Fruit fly (Drosophila melanogaster) whole organism, embryonic: Measurements from ENCODE around the gene CG15529.

ENCODE experiments used
- Aef1 ChIP-seq: fragments of 200-800 bp; sonication (Bioruptor generic); IDR thresholded peaks from 3 replicates; pipeline ENCODE4 v1.3.6; 2022; ENCODE audit warnings: missing biosample characterization, missing genetic modification characterization
- CG11695 ChIP-seq: fragments of 200-800 bp; sonication (Bioruptor generic); IDR thresholded peaks from 3 replicates; pipeline ENCODE4 v1.3.6; 2022; ENCODE audit warnings: missing biosample characterization, missing genetic modification characterization
- CG13424 ChIP-seq: fragments of 200-800 bp; sonication (Bioruptor generic); optimal IDR thresholded peaks from 2 replicates; lab custom pipeline; 2019; ENCODE audit warnings: missing biosample characterization, mild to moderate bottlenecking, missing genetic modification characterization, moderate library complexity
- CG14667 ChIP-seq: fragments of 200-800 bp; sonication (Bioruptor generic); IDR thresholded peaks from 2 replicates; pipeline ENCODE4 v1.3.6; 2022; ENCODE audit warnings: missing biosample characterization, missing genetic modification characterization
- CG15011 ChIP-seq: fragments of 200-800 bp; sonication (Bioruptor generic); optimal IDR thresholded peaks from 3 replicates; lab custom pipeline; 2018; ENCODE audit warnings: missing biosample characterization, mild to moderate bottlenecking, missing genetic modification characterization
- CG15073 ChIP-seq: fragments of 200-800 bp; sonication (Bioruptor generic); optimal IDR thresholded peaks from 2 replicates; lab custom pipeline; 2016; ENCODE audit warnings: missing biosample characterization, missing genetic modification characterization
- CG1603 ChIP-seq: fragments of 200-800 bp; sonication (Bioruptor generic); optimal IDR thresholded peaks from 2 replicates; lab custom pipeline; 2019; ENCODE audit warnings: missing biosample characterization, mild to moderate bottlenecking, missing genetic modification characterization, moderate library complexity
- CG17361 ChIP-seq: fragments of 200-800 bp; sonication (Bioruptor generic); IDR thresholded peaks from 3 replicates; pipeline ENCODE4 v1.3.6; 2022; ENCODE audit warnings: missing biosample characterization, missing genetic modification characterization
- CG1832 ChIP-seq: fragments of 200-800 bp; sonication (Bioruptor generic); optimal IDR thresholded peaks from 2 replicates; lab custom pipeline; 2017; ENCODE audit warnings: missing biosample characterization, mild to moderate bottlenecking, missing genetic modification characterization, inconsistent platforms
- CG2199 ChIP-seq: fragments of 200-800 bp; sonication (Bioruptor generic); IDR thresholded peaks from 3 replicates; pipeline ENCODE4 v1.3.6; 2022; ENCODE audit warnings: missing biosample characterization, missing genetic modification characterization
- CG30431 ChIP-seq: fragments of 200-800 bp; sonication (Bioruptor generic); optimal IDR thresholded peaks from 2 replicates; lab custom pipeline; 2017; ENCODE audit warnings: missing biosample characterization, missing genetic modification characterization
- CG3065 ChIP-seq: fragments of 200-800 bp; sonication (Bioruptor generic); optimal IDR thresholded peaks from 2 replicates; lab custom pipeline; 2016; ENCODE audit warnings: missing biosample characterization, missing genetic modification characterization
- CG31365 ChIP-seq: fragments of 200-800 bp; sonication (Bioruptor generic); optimal IDR thresholded peaks from 2 replicates; lab custom pipeline; 2018; ENCODE audit warnings: missing biosample characterization, mild to moderate bottlenecking, missing genetic modification characterization
- CG31441 ChIP-seq: fragments of 200-800 bp; sonication (Bioruptor generic); IDR thresholded peaks from 2 replicates; pipeline ENCODE4 v1.3.6; 2022; ENCODE audit warnings: missing biosample characterization, missing genetic modification characterization
- CG32767 ChIP-seq: fragments of 200-800 bp; sonication (Bioruptor generic); IDR thresholded peaks from 2 replicates; pipeline ENCODE4 v1.3.6; 2022; ENCODE audit warnings: missing biosample characterization, missing genetic modification characterization
- CTCF ChIP-seq: fragments of 200-800 bp; sonication (Bioruptor generic); optimal IDR thresholded peaks from 2 replicates; lab custom pipeline; 2017; ENCODE audit warnings: missing biosample characterization, mild to moderate bottlenecking, missing genetic modification characterization, moderate library complexity
- Drgx ChIP-seq: fragments of 200-800 bp; sonication (Bioruptor generic); IDR thresholded peaks from 2 replicates; pipeline ENCODE4 v1.3.6; 2022; ENCODE audit warnings: missing biosample characterization, missing genetic modification characterization
- ERR ChIP-seq: fragments of 200-800 bp; sonication (Bioruptor generic); optimal IDR thresholded peaks from 2 replicates; lab custom pipeline; 2016; ENCODE audit warnings: missing biosample characterization, missing genetic modification characterization
- Fer3 ChIP-seq: fragments of 200-800 bp; sonication (Bioruptor generic); optimal IDR thresholded peaks from 2 replicates; lab custom pipeline; 2018; ENCODE audit warnings: missing biosample characterization, mild to moderate bottlenecking, missing genetic modification characterization, moderate library complexity
- Gsc ChIP-seq: fragments of 200-800 bp; sonication (Bioruptor generic); IDR thresholded peaks from 2 replicates; pipeline ENCODE4 v1.3.6; 2022; ENCODE audit warnings: missing biosample characterization, missing genetic modification characterization
- Hey ChIP-seq: fragments of 200-800 bp; sonication (Bioruptor generic); optimal IDR thresholded peaks from 3 replicates; lab custom pipeline; 2018; ENCODE audit warnings: missing biosample characterization, mild to moderate bottlenecking, missing genetic modification characterization
- Hr78 ChIP-seq, 2 experiments: fragments of 200-800 bp in 1 of 2; fragments of >200 bp in 1 of 2; sonication (Bioruptor generic) in 1 of 2; optimal IDR thresholded peaks; 2 replicates each; lab custom pipeline; 2017 to 2019; ENCODE audit warnings: missing biosample characterization in 2 of 2, missing genetic modification characterization in 2 of 2, mild to moderate bottlenecking in 1 of 2, moderate library complexity in 1 of 2
- Mad ChIP-seq: fragments of 200-800 bp; sonication (Bioruptor generic); optimal IDR thresholded peaks from 2 replicates; lab custom pipeline; 2016; ENCODE audit warnings: missing biosample characterization, missing genetic modification characterization
- NFAT ChIP-seq: fragments of 200-800 bp; sonication (Bioruptor generic); IDR thresholded peaks from 2 replicates; pipeline ENCODE4 v1.3.6; 2022; ENCODE audit warnings: missing biosample characterization, missing genetic modification characterization
- Neu2 ChIP-seq: fragments of 200-800 bp; sonication (Bioruptor generic); optimal IDR thresholded peaks from 3 replicates; lab custom pipeline; 2016; ENCODE audit warnings: missing biosample characterization, missing genetic modification characterization, borderline replicate concordance
- Poxn ChIP-seq: fragments of 200-800 bp; sonication (Bioruptor generic); IDR thresholded peaks from 2 replicates; pipeline ENCODE4 v1.3.6; 2022; ENCODE audit warnings: missing biosample characterization, missing genetic modification characterization
- Sox100B ChIP-seq: fragments of 200-800 bp; sonication (Bioruptor generic); optimal IDR thresholded peaks from 3 replicates; lab custom pipeline; 2018; ENCODE audit warnings: missing biosample characterization, mild to moderate bottlenecking, missing genetic modification characterization
- Stat92E ChIP-seq, 3 experiments: fragments of >200 bp in 2 of 3; fragments of 200-800 bp in 1 of 3; sonication (Bioruptor generic) in 1 of 3; optimal IDR thresholded peaks; 2 replicates each; lab custom pipeline; 2017 to 2019; ENCODE audit warnings: missing biosample characterization in 3 of 3, missing genetic modification characterization in 3 of 3, mild to moderate bottlenecking in 1 of 3, moderate library complexity in 1 of 3
- cato ChIP-seq: fragments of 200-800 bp; sonication (Bioruptor generic); optimal IDR thresholded peaks from 2 replicates; lab custom pipeline; 2016; ENCODE audit warnings: missing biosample characterization, missing genetic modification characterization, borderline replicate concordance
- chinmo ChIP-seq: fragments of 200-800 bp; sonication (Bioruptor generic); IDR thresholded peaks from 4 replicates; pipeline ENCODE4 v1.3.6; 2022; ENCODE audit warnings: missing biosample characterization, missing genetic modification characterization; ENCODE audit not compliant: partially characterized antibody
- dm ChIP-seq: fragments of 200-800 bp; sonication (Bioruptor generic); optimal IDR thresholded peaks from 3 replicates; lab custom pipeline; 2016; ENCODE audit warnings: missing biosample characterization, missing genetic modification characterization
- dpn ChIP-seq, 2 experiments: fragments of 200-800 bp; sonication (Bioruptor generic); optimal IDR thresholded peaks; 3 replicates each; lab custom pipeline; 2016; ENCODE audit warnings: missing biosample characterization in 2 of 2, missing genetic modification characterization in 2 of 2
- fd64A ChIP-seq: fragments of 200-800 bp; sonication (Bioruptor generic); optimal IDR thresholded peaks from 3 replicates; lab custom pipeline; 2018; ENCODE audit warnings: missing biosample characterization, mild to moderate bottlenecking, missing genetic modification characterization
- fu2 ChIP-seq: fragments of 200-800 bp; sonication (Bioruptor generic); optimal IDR thresholded peaks from 2 replicates; lab custom pipeline; 2016; ENCODE audit warnings: missing biosample characterization, missing genetic modification characterization
- inv ChIP-seq: fragments of 200-800 bp; sonication (Bioruptor generic); IDR thresholded peaks from 2 replicates; pipeline ENCODE4 v1.3.6; 2022; ENCODE audit warnings: missing biosample characterization, missing genetic modification characterization; ENCODE audit not compliant: partially characterized antibody
- ken ChIP-seq: fragments of 200-800 bp; sonication (Bioruptor generic); IDR thresholded peaks from 3 replicates; pipeline ENCODE4 v1.3.6; 2022; ENCODE audit warnings: missing biosample characterization, missing genetic modification characterization
- mirr ChIP-seq: fragments of 200-800 bp; sonication (Bioruptor generic); optimal IDR thresholded peaks from 3 replicates; lab custom pipeline; 2018; ENCODE audit warnings: missing biosample characterization, mild to moderate bottlenecking, missing genetic modification characterization
- oc ChIP-seq: fragments of 200-800 bp; sonication (Bioruptor generic); optimal IDR thresholded peaks from 2 replicates; lab custom pipeline; 2018; ENCODE audit warnings: missing biosample characterization, mild to moderate bottlenecking, missing genetic modification characterization, moderate library complexity
- otp ChIP-seq: fragments of 200-800 bp; sonication (Bioruptor generic); IDR thresholded peaks from 3 replicates; pipeline ENCODE4, ENCODE4 v1.3.6; 2022; ENCODE audit warnings: missing biosample characterization, missing genetic modification characterization
- pb ChIP-seq: fragments of 200-800 bp; sonication (Bioruptor generic); optimal IDR thresholded peaks from 3 replicates; lab custom pipeline; 2016; ENCODE audit warnings: missing biosample characterization, missing genetic modification characterization
- peb ChIP-seq: fragments of 200-800 bp; sonication (Bioruptor generic); IDR thresholded peaks from 2 replicates; pipeline ENCODE4 v1.3.6; 2022; ENCODE audit warnings: missing biosample characterization, missing genetic modification characterization
- pros ChIP-seq: fragments of 200-800 bp; sonication (Bioruptor generic); optimal IDR thresholded peaks from 3 replicates; lab custom pipeline; 2019; ENCODE audit warnings: missing biosample characterization, mild to moderate bottlenecking, missing genetic modification characterization, moderate library complexity
- repo ChIP-seq: fragments of 200-800 bp; sonication (Bioruptor generic); optimal IDR thresholded peaks from 2 replicates; lab custom pipeline; 2016; ENCODE audit warnings: missing biosample characterization, missing genetic modification characterization
- row ChIP-seq: fragments of 200-800 bp; sonication (Bioruptor generic); IDR thresholded peaks from 3 replicates; pipeline ENCODE4 v1.3.6; 2022; ENCODE audit warnings: missing biosample characterization, missing genetic modification characterization
- sens ChIP-seq: fragments of 200-800 bp; sonication (Bioruptor generic); peaks from one replicate; lab custom pipeline; 2016; ENCODE audit warnings: missing biosample characterization, missing genetic modification characterization
- slou ChIP-seq: fragments of 200-800 bp; sonication (Bioruptor generic); optimal IDR thresholded peaks from 3 replicates; lab custom pipeline; 2016; ENCODE audit warnings: missing biosample characterization, missing genetic modification characterization
- so ChIP-seq: fragments of 200-800 bp; sonication (Bioruptor generic); IDR thresholded peaks from 3 replicates; pipeline ENCODE4 v1.3.6; 2022; ENCODE audit warnings: missing biosample characterization, missing genetic modification characterization
- tna ChIP-seq: fragments of 200-800 bp; sonication (Bioruptor generic); IDR thresholded peaks from 2 replicates; pipeline ENCODE4 v1.3.6; 2022; ENCODE audit warnings: missing biosample characterization, missing genetic modification characterization; ENCODE audit not compliant: partially characterized antibody
- twi ChIP-seq: fragments of 200-800 bp; optimal IDR thresholded peaks from 2 replicates; lab custom pipeline; 2019; ENCODE audit warnings: missing biosample characterization, mild to moderate bottlenecking, missing genetic modification characterization, moderate library complexity
- z ChIP-seq: fragments of 200-800 bp; sonication (Bioruptor generic); IDR thresholded peaks from 3 replicates; pipeline ENCODE4 v1.3.6; 2022; ENCODE audit warnings: missing biosample characterization, missing genetic modification characterization
- zen ChIP-seq: fragments of 200-800 bp; sonication (Bioruptor generic); optimal IDR thresholded peaks from 3 replicates; lab custom pipeline; 2018; ENCODE audit warnings: missing biosample characterization, mild to moderate bottlenecking, missing genetic modification characterization, moderate library complexity

The CG15529 gene

DNA sequence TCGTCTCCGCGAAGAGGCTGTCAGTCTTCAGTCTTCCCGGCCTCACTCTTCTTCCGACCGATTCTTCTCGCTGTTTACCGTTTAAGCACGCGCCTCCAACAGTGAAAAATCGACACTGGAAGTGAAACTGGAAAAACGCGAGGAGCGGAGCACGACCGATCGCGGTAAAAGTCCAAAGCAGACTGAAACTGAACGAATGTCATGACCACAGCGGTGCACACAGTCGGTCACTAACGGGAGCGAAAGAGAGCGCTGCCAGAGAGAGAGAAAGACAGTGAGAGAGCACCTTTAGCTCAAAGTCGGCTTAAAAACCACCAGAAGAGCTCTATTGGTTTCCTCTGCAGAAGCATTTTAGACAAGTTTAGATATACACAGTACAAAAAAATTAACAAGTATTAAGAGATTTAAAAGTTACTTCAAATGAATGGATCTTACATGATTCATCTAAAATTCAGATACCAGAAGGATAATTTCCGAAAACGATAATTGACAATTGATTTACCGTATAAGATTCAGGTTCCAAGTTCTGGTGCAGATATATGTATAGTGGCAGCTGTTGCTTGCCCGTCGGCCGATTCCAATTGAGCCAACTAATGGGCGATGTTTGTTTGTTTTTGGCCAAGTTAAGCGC, 8.6 kb downstream of the CG15529 start, which contains the start of gene CG11498 (continued):
- TF ChIP-seq CG15011 (GFP tag; lab: Kevin White, UChicago): no peak
- no peak for TF ChIP-seq Neu2 (GFP tag; lab: Kevin White, UChicago)
- TF ChIP-seq CG2199 (GFP tag; lab: Robert Waterston, UW): peak; percentile 88
- TF ChIP-seq Hey (tag; lab: Kevin White, UChicago): no peak
- TF ChIP-seq z (GFP tag; lab: Robert Waterston, UW): 0 out of 3 replicates have a peak, but pooled peaks have one; percentile 65
- no peak for TF ChIP-seq CG3065 (GFP tag; lab: Kevin White, UChicago)
- TF ChIP-seq CG32767 (GFP tag; lab: Robert Waterston, UW): no peak
- no peak for TF ChIP-seq ERR (GFP tag; lab: Kevin White, UChicago)
- TF ChIP-seq CG31365 (tag; lab: Kevin White, UChicago): no peak
- TF ChIP-seq CG15073 (GFP tag; lab: Kevin White, UChicago): no peak
- no peak for TF ChIP-seq fd64A
- TF ChIP-seq oc (tag; lab: Kevin White, UChicago): peak; percentile 55
- peak in 1 of 2 experiments; percentile 50 for TF ChIP-seq Hr78 (GFP tag; optimal IDR thresholded peaks at IDR 0.05; lab: Kevin White, UChicago)
- no peak for TF ChIP-seq NFAT (GFP tag; lab: Robert Waterston, UW)
- TF ChIP-seq CG31441 (GFP tag; lab: Robert Waterston, UW): 0 out of 2 replicates have a peak, but pooled peaks have one; percentile 10
- no peak for TF ChIP-seq Stat92E (GFP tag; optimal IDR thresholded peaks at IDR 0.05; lab: Kevin White, UChicago)
- TF ChIP-seq Poxn: no peak
- no peak for TF ChIP-seq tna (GFP tag; lab: Robert Waterston, UW)
- no peak for TF ChIP-seq twi (tag; lab: Kevin White, UChicago)
- no peak for TF ChIP-seq CG11695 (GFP tag; lab: Robert Waterston, UW)
- TF ChIP-seq slou (GFP tag; lab: Kevin White, UChicago): no peak
- no peak for TF ChIP-seq dm (GFP tag; lab: Kevin White, UChicago)
- TF ChIP-seq chinmo (GFP tag; lab: Robert Waterston, UW): no peak
- TF ChIP-seq Gsc (GFP tag; lab: Robert Waterston, UW): no peak
- TF ChIP-seq cato (GFP tag; lab: Kevin White, UChicago): no peak
- TF ChIP-seq CG13424 (tag; lab: Kevin White, UChicago): no peak
- no peak for TF ChIP-seq CG17361 (GFP tag; lab: Robert Waterston, UW)
- no peak for TF ChIP-seq CG14667 (GFP tag; lab: Robert Waterston, UW)
- no peak for TF ChIP-seq Mad
- TF ChIP-seq repo (GFP tag; lab: Kevin White, UChicago): no peak
- TF ChIP-seq dpn (GFP tag; optimal IDR thresholded peaks at IDR 0.05; lab: Kevin White, UChicago): no peak
- no peak for TF ChIP-seq row (GFP tag; lab: Robert Waterston, UW)
- no peak for TF ChIP-seq Fer3 (tag; lab: Kevin White, UChicago)
- 0 out of 3 replicates have a peak, but pooled peaks have one; percentile 3 for TF ChIP-seq otp (GFP tag; lab: Robert Waterston, UW)
- peak; percentile 55 for TF ChIP-seq sens
- TF ChIP-seq pb (GFP tag; lab: Kevin White, UChicago): no peak
- peak; percentile 72 for TF ChIP-seq Drgx (GFP tag; lab: Robert Waterston, UW)
- TF ChIP-seq zen (tag; lab: Kevin White, UChicago): no peak
- TF ChIP-seq CG1603 (tag; lab: Kevin White, UChicago): no peak
- no peak for TF ChIP-seq mirr
- TF ChIP-seq pros (GFP tag; lab: Kevin White, UChicago): peak; percentile 22
- TF ChIP-seq so (GFP tag; lab: Robert Waterston, UW): 0 out of 3 replicates have a peak, but pooled peaks have one; percentile 44
- no peak for TF ChIP-seq Aef1 (GFP tag; lab: Robert Waterston, UW)
- TF ChIP-seq CG1832 (GFP tag; lab: Kevin White, UChicago): peak; percentile 4
- TF ChIP-seq ken (GFP tag; lab: Robert Waterston, UW): no peak
- TF ChIP-seq inv (GFP tag; lab: Robert Waterston, UW): no peak
- TF ChIP-seq peb (GFP tag; lab: Robert Waterston, UW): no peak
- TF ChIP-seq fu2 (GFP tag; lab: Kevin White, UChicago): no peak
- TF ChIP-seq CG30431 (GFP tag; lab: Kevin White, UChicago): no peak
- TF ChIP-seq CTCF (GFP tag; lab: Kevin White, UChicago): no peak
- TF ChIP-seq Sox100B (GFP tag; lab: Kevin White, UChicago): no peak
